Fruit fly (Drosophila melanogaster) whole organism, embryonic: ENCODE results near the gene CG3104.

Experiments
- CG11456 ChIP-seq: fragments of 200-800 bp; sonication (Bioruptor generic); IDR thresholded peaks from 3 replicates; pipeline ENCODE4 v1.3.6; 2022; ENCODE audit warnings: missing biosample characterization, missing genetic modification characterization
- CG12071 ChIP-seq: fragments of 200-800 bp; sonication (Bioruptor generic); optimal IDR thresholded peaks from 3 replicates; lab custom pipeline; 2018; ENCODE audit warnings: missing biosample characterization, mild to moderate bottlenecking, missing genetic modification characterization
- CG12659 ChIP-seq: fragments of 200-800 bp; sonication (Bioruptor generic); optimal IDR thresholded peaks from 3 replicates; lab custom pipeline; 2017; ENCODE audit warnings: mild to moderate bottlenecking, missing biosample characterization, missing genetic modification reagents, missing genetic modification characterization
- CG12769 ChIP-seq: fragments of 200-800 bp; sonication (Bioruptor generic); optimal IDR thresholded peaks from 2 replicates; lab custom pipeline; 2019; ENCODE audit warnings: missing biosample characterization, mild to moderate bottlenecking, missing genetic modification characterization, moderate library complexity
- CG14965 ChIP-seq: fragments of 200-800 bp; sonication (Bioruptor generic); optimal IDR thresholded peaks from 2 replicates; lab custom pipeline; 2016; ENCODE audit warnings: missing biosample characterization, missing genetic modification characterization, borderline replicate concordance
- CG16779 ChIP-seq: fragments of 200-800 bp; sonication (Bioruptor generic); IDR thresholded peaks from 2 replicates; pipeline ENCODE4 v1.3.6; 2022; ENCODE audit warnings: missing biosample characterization, missing genetic modification characterization
- CG16813 ChIP-seq: fragments of 200-800 bp; sonication (Bioruptor generic); IDR thresholded peaks from 3 replicates; pipeline ENCODE4 v1.3.6; 2022; ENCODE audit warnings: missing biosample characterization, missing genetic modification characterization; ENCODE audit not compliant: partially characterized antibody
- CG17359 ChIP-seq: fragments of 200-800 bp; sonication (Bioruptor generic); optimal IDR thresholded peaks from 3 replicates; lab custom pipeline; 2018; ENCODE audit warnings: missing biosample characterization, mild to moderate bottlenecking, missing genetic modification characterization, moderate library complexity
- CG2875 ChIP-seq: fragments of 200-800 bp; sonication (Bioruptor generic); optimal IDR thresholded peaks from 2 replicates; lab custom pipeline; 2017; ENCODE audit warnings: missing biosample characterization, mild to moderate bottlenecking, missing genetic modification characterization, missing genetic modification reagents
- CG30403 ChIP-seq: fragments of 200-800 bp; sonication (Bioruptor generic); optimal IDR thresholded peaks from 3 replicates; lab custom pipeline; 2016; ENCODE audit warnings: missing biosample characterization, missing genetic modification characterization
- CG34376 ChIP-seq: fragments of 200-800 bp; sonication (Bioruptor generic); optimal IDR thresholded peaks from 2 replicates; lab custom pipeline; 2018; ENCODE audit warnings: missing biosample characterization, mild to moderate bottlenecking, missing genetic modification characterization
- CG6272 ChIP-seq: fragments of 200-800 bp; sonication (Bioruptor generic); IDR thresholded peaks from 2 replicates; pipeline ENCODE4 v1.3.6; 2022; ENCODE audit warnings: missing biosample characterization, missing genetic modification characterization
- CG6813 ChIP-seq: fragments of 200-800 bp; sonication (Bioruptor generic); optimal IDR thresholded peaks from 2 replicates; lab custom pipeline; 2017; ENCODE audit warnings: missing biosample characterization, missing genetic modification characterization, mild to moderate bottlenecking, moderate library complexity, missing genetic modification reagents
- CG7839 ChIP-seq: fragments of 200-800 bp; sonication (Bioruptor generic); optimal IDR thresholded peaks from 3 replicates; lab custom pipeline; 2018; ENCODE audit warnings: missing biosample characterization, mild to moderate bottlenecking, missing genetic modification characterization, moderate library complexity
- CG7987 ChIP-seq: fragments of 200-800 bp; sonication (Bioruptor generic); optimal IDR thresholded peaks from 2 replicates; lab custom pipeline; 2018; ENCODE audit warnings: missing biosample characterization, mild to moderate bottlenecking, missing genetic modification characterization, moderate library complexity
- HLH54F ChIP-seq: fragments of 200-800 bp; sonication (Bioruptor generic); optimal IDR thresholded peaks from 3 replicates; lab custom pipeline; 2016; ENCODE audit warnings: missing biosample characterization, missing genetic modification characterization
- HLHmδ ChIP-seq: fragments of 200-800 bp; sonication (Bioruptor generic); optimal IDR thresholded peaks from 2 replicates; lab custom pipeline; 2018; ENCODE audit warnings: missing biosample characterization, mild to moderate bottlenecking, missing genetic modification characterization, moderate library complexity
- Hr78 ChIP-seq, 2 experiments: fragments of 200-800 bp in 1 of 2; fragments of >200 bp in 1 of 2; sonication (Bioruptor generic) in 1 of 2; optimal IDR thresholded peaks; 2 replicates each; lab custom pipeline; 2017 to 2019; ENCODE audit warnings: missing biosample characterization in 2 of 2, missing genetic modification characterization in 2 of 2, mild to moderate bottlenecking in 1 of 2, moderate library complexity in 1 of 2
- Hsf ChIP-seq: fragments of 200-800 bp; sonication (Bioruptor generic); optimal IDR thresholded peaks from 3 replicates; lab custom pipeline; 2016; ENCODE audit warnings: missing biosample characterization, missing genetic modification characterization
- Nf-YC ChIP-seq: fragments of 200-800 bp; optimal IDR thresholded peaks from 3 replicates; lab custom pipeline; 2019; ENCODE audit warnings: missing biosample characterization, mild to moderate bottlenecking, missing genetic modification characterization, moderate library complexity
- Oaz ChIP-seq: fragments of 200-800 bp; sonication (Bioruptor generic); IDR thresholded peaks from 2 replicates; pipeline ENCODE4 v1.3.6; 2022; ENCODE audit warnings: missing biosample characterization, missing genetic modification characterization
- Optix ChIP-seq: fragments of 200-800 bp; sonication (Bioruptor generic); IDR thresholded peaks from 3 replicates; pipeline ENCODE4 v1.3.6; 2022; ENCODE audit warnings: missing biosample characterization, missing genetic modification characterization
- Ptx1 ChIP-seq: fragments of 200-800 bp; sonication (Bioruptor generic); IDR thresholded peaks from 2 replicates; pipeline ENCODE4 v1.3.6; 2022; ENCODE audit warnings: missing biosample characterization, missing genetic modification characterization
- Side ChIP-seq: fragments of 200-800 bp; sonication (Bioruptor generic); optimal IDR thresholded peaks from 2 replicates; lab custom pipeline; 2016; ENCODE audit warnings: missing biosample characterization, missing genetic modification characterization
- Spps ChIP-seq: fragments of 200-800 bp; sonication (Bioruptor generic); optimal IDR thresholded peaks from 2 replicates; lab custom pipeline; 2018; ENCODE audit warnings: missing biosample characterization, mild to moderate bottlenecking, missing genetic modification characterization
- Ssrp ChIP-seq: fragments of 200-800 bp; sonication (Bioruptor generic); optimal IDR thresholded peaks from 2 replicates; lab custom pipeline; 2018; ENCODE audit warnings: missing biosample characterization, mild to moderate bottlenecking, missing genetic modification characterization, moderate library complexity
- Stat92E ChIP-seq, 3 experiments: fragments of >200 bp in 2 of 3; fragments of 200-800 bp in 1 of 3; sonication (Bioruptor generic) in 1 of 3; optimal IDR thresholded peaks; 2 replicates each; lab custom pipeline; 2017 to 2019; ENCODE audit warnings: missing biosample characterization in 3 of 3, missing genetic modification characterization in 3 of 3, mild to moderate bottlenecking in 1 of 3, moderate library complexity in 1 of 3
- Xbp1 ChIP-seq: fragments of 200-800 bp; sonication (Bioruptor generic); optimal IDR thresholded peaks from 3 replicates; lab custom pipeline; 2016; ENCODE audit warnings: missing biosample characterization, mild to moderate bottlenecking, missing genetic modification characterization
- abd-A ChIP-seq: fragments of 200-800 bp; sonication (Bioruptor generic); optimal IDR thresholded peaks from 3 replicates; lab custom pipeline; 2019; ENCODE audit warnings: missing biosample characterization, mild to moderate bottlenecking, missing genetic modification characterization, moderate library complexity
- aop ChIP-seq: fragments of 200-800 bp; sonication (Bioruptor generic); IDR thresholded peaks from 2 replicates; pipeline ENCODE4 v1.3.6; 2022; ENCODE audit warnings: missing biosample characterization, missing genetic modification characterization
- ato ChIP-seq: fragments of 200-800 bp; sonication (Bioruptor generic); IDR thresholded peaks from 2 replicates; pipeline ENCODE4 v1.3.6; 2022; ENCODE audit warnings: missing biosample characterization, missing genetic modification characterization; ENCODE audit not compliant: partially characterized antibody
- bigmax ChIP-seq: fragments of 200-800 bp; sonication (Bioruptor generic); optimal IDR thresholded peaks from 2 replicates; lab custom pipeline; 2018; ENCODE audit warnings: missing biosample characterization, mild to moderate bottlenecking, missing genetic modification characterization
- caup ChIP-seq: fragments of 200-800 bp; sonication (Bioruptor generic); optimal IDR thresholded peaks from 3 replicates; lab custom pipeline; 2017; ENCODE audit warnings: missing biosample characterization, mild to moderate bottlenecking, missing genetic modification characterization, moderate library complexity; ENCODE audit not compliant: severe bottlenecking
- exex ChIP-seq: fragments of 200-800 bp; sonication (Bioruptor generic); optimal IDR thresholded peaks from 4 replicates; lab custom pipeline; 2018; ENCODE audit warnings: missing biosample characterization, mild to moderate bottlenecking, missing genetic modification characterization, moderate library complexity
- eyg ChIP-seq: fragments of 200-800 bp; sonication (Bioruptor generic); optimal IDR thresholded peaks from 3 replicates; lab custom pipeline; 2016; ENCODE audit warnings: missing biosample characterization, missing genetic modification characterization
- gem ChIP-seq: fragments of 200-800 bp; sonication (Bioruptor generic); optimal IDR thresholded peaks from 2 replicates; lab custom pipeline; 2019; ENCODE audit warnings: missing biosample characterization, mild to moderate bottlenecking, missing genetic modification characterization, moderate library complexity
- ind ChIP-seq: fragments of 200-800 bp; sonication (Bioruptor generic); optimal IDR thresholded peaks from 3 replicates; lab custom pipeline; 2016; ENCODE audit warnings: missing biosample characterization, missing genetic modification characterization
- inv ChIP-seq: fragments of 200-800 bp; sonication (Bioruptor generic); IDR thresholded peaks from 2 replicates; pipeline ENCODE4 v1.3.6; 2022; ENCODE audit warnings: missing biosample characterization, missing genetic modification characterization; ENCODE audit not compliant: partially characterized antibody
- knrl ChIP-seq: fragments of 200-800 bp; sonication (Bioruptor generic); IDR thresholded peaks from 3 replicates; pipeline ENCODE4 v1.3.6; 2022; ENCODE audit warnings: missing biosample characterization, missing genetic modification characterization; ENCODE audit not compliant: partially characterized antibody
- peb ChIP-seq: fragments of 200-800 bp; sonication (Bioruptor generic); IDR thresholded peaks from 2 replicates; pipeline ENCODE4 v1.3.6; 2022; ENCODE audit warnings: missing biosample characterization, missing genetic modification characterization
- pfk ChIP-seq: fragments of 200-800 bp; sonication (Bioruptor generic); optimal IDR thresholded peaks from 2 replicates; lab custom pipeline; 2018; ENCODE audit warnings: missing biosample characterization, mild to moderate bottlenecking, missing genetic modification characterization, moderate library complexity
- pho ChIP-seq: fragments of 200-800 bp; sonication (Bioruptor generic); optimal IDR thresholded peaks from 2 replicates; lab custom pipeline; 2016; ENCODE audit warnings: missing biosample characterization, missing genetic modification characterization
- phol ChIP-seq: fragments of 200-800 bp; sonication (Bioruptor generic); optimal IDR thresholded peaks from 3 replicates; lab custom pipeline; 2018; ENCODE audit warnings: missing biosample characterization, mild to moderate bottlenecking, missing genetic modification characterization, moderate library complexity
- sima ChIP-seq: fragments of 200-800 bp; sonication (Bioruptor generic); optimal IDR thresholded peaks from 2 replicates; lab custom pipeline; 2016; ENCODE audit warnings: missing biosample characterization, missing genetic modification characterization
- tin ChIP-seq: fragments of 200-800 bp; sonication (Bioruptor generic); optimal IDR thresholded peaks from 3 replicates; lab custom pipeline; 2016; ENCODE audit warnings: missing biosample characterization, missing genetic modification characterization
- tna ChIP-seq: fragments of 200-800 bp; sonication (Bioruptor generic); IDR thresholded peaks from 2 replicates; pipeline ENCODE4 v1.3.6; 2022; ENCODE audit warnings: missing biosample characterization, missing genetic modification characterization; ENCODE audit not compliant: partially characterized antibody
- trem ChIP-seq: fragments of 200-800 bp; optimal IDR thresholded peaks from 3 replicates; lab custom pipeline; 2019; ENCODE audit warnings: missing biosample characterization, mild to moderate bottlenecking, missing genetic modification characterization, moderate library complexity

CG3104 gene

DNA sequence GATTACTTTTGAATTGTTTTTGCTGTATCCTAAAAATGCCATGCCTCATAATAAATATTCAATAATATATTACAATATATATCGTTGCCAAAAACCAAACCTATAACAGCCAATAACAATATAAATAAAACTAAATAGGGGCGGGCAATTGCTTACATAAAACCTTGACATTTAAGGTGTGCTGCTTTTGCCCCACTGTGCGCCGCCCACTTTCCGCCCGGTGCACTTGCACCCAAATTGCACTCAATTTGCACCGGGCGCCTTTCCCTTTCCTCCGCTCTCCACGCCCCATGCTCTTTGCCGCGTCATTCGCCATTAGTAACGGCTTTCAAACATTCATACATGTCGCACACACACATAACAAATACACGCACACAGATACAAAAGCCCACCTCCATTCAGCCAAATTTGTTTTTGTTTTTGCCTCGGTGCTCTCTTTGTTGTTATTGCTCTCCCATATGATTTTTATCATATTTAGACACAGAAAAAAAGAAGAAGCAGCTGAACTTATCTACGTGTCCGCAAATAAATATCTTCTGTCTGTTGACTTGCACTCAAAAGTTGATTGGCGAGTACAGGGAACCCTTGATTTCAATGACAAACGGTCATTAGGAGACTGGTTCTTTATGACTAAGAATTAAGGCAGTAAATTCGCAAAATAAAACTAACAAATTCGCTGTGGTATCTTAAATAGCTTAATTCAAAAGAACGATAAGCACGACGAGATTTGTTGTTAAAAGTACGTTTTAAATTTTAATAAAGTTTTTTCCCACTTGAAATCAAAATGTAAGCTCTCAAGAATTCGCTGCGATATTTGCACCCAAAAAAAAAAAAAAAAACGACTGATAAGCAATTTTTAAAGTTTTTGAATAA, 2.5 kb upstream of the CG3104 start (continued):
- no peak for TF ChIP-seq inv (GFP tag; lab: Robert Waterston, UW)
- no peak for TF ChIP-seq CG12659
- TF ChIP-seq sima (GFP tag; lab: Kevin White, UChicago), result no peak
- no peak for TF ChIP-seq CG6272 (GFP tag; lab: Robert Waterston, UW)
- TF ChIP-seq gem (tag; lab: Kevin White, UChicago), result peak; percentile 42
- no peak for TF ChIP-seq CG14965 (GFP tag; lab: Kevin White, UChicago)
- TF ChIP-seq knrl (GFP tag; lab: Robert Waterston, UW), result no peak
- TF ChIP-seq ind (GFP tag; lab: Kevin White, UChicago), result peak; percentile 12
- TF ChIP-seq CG30403, result peak; percentile 6
- peak; percentile 36 for TF ChIP-seq CG34376 (GFP tag; lab: Kevin White, UChicago)
- TF ChIP-seq Ptx1 (GFP tag; lab: Robert Waterston, UW), result peak; percentile 30; the same call in 1 of the 2 replicates
- peak; percentile 39 for TF ChIP-seq CG17359 (tag; lab: Kevin White, UChicago)
- peak; percentile 44 for TF ChIP-seq CG7987 (GFP tag; lab: Kevin White, UChicago)
- TF ChIP-seq Hr78 (GFP tag; optimal IDR thresholded peaks at IDR 0.05; lab: Kevin White, UChicago), result peak in 1 of 2 experiments; percentile 28
- peak; percentile 24 for TF ChIP-seq phol (tag; lab: Kevin White, UChicago)
- peak; percentile 7 for TF ChIP-seq tin (GFP tag; lab: Kevin White, UChicago)
- no peak for TF ChIP-seq CG6813 (GFP tag; lab: Kevin White, UChicago)
- TF ChIP-seq CG12071 (GFP tag; lab: Kevin White, UChicago), result peak; percentile 42
- no peak for TF ChIP-seq CG16779 (GFP tag; lab: Robert Waterston, UW)
- TF ChIP-seq Hsf (GFP tag; lab: Kevin White, UChicago), result no peak
- no peak for TF ChIP-seq Spps (tag; lab: Kevin White, UChicago)
- peak; percentile 18 for TF ChIP-seq CG12769 (tag; lab: Kevin White, UChicago)
- TF ChIP-seq CG16813 (GFP tag; lab: Robert Waterston, UW), result no peak
- peak; percentile 3 for TF ChIP-seq Side
- TF ChIP-seq CG2875 (GFP tag; lab: Kevin White, UChicago), result no peak
- TF ChIP-seq aop (GFP tag; lab: Robert Waterston, UW), result no peak
- TF ChIP-seq exex, result peak; percentile 70
- peak; percentile 34 for TF ChIP-seq Nf-YC (tag; lab: Kevin White, UChicago)
- no peak for TF ChIP-seq Oaz (GFP tag; lab: Robert Waterston, UW)
- peak; percentile 2 for TF ChIP-seq Xbp1 (GFP tag; lab: Kevin White, UChicago)
- TF ChIP-seq HLH54F, result no peak
- no peak for TF ChIP-seq Optix (GFP tag; lab: Robert Waterston, UW)
- TF ChIP-seq peb (GFP tag; lab: Robert Waterston, UW), result no peak
- no peak for TF ChIP-seq eyg (GFP tag; lab: Kevin White, UChicago)
- no peak for TF ChIP-seq trem (tag; lab: Kevin White, UChicago)
- no peak for TF ChIP-seq bigmax (GFP tag; lab: Kevin White, UChicago)
- TF ChIP-seq CG7839 (tag; lab: Kevin White, UChicago), result peak; percentile 17
- no peak for TF ChIP-seq caup (GFP tag; lab: Kevin White, UChicago)
- peak; percentile 42 for TF ChIP-seq abd-A (tag; lab: Kevin White, UChicago)
- no peak for TF ChIP-seq CG11456 (GFP tag; lab: Robert Waterston, UW)
- no peak for TF ChIP-seq HLHmδ (GFP tag; lab: Kevin White, UChicago)
- no peak for TF ChIP-seq Stat92E (GFP tag; optimal IDR thresholded peaks at IDR 0.05; lab: Kevin White, UChicago)
- TF ChIP-seq ato, result no peak
- no peak for TF ChIP-seq pfk
- peak; percentile 55 for TF ChIP-seq Ssrp (tag; lab: Kevin White, UChicago)
- peak; percentile 33 for TF ChIP-seq pho (GFP tag; lab: Kevin White, UChicago)
- no peak for TF ChIP-seq tna (GFP tag; lab: Robert Waterston, UW)
